Worm (Caenorhabditis elegans) whole organism, mixed stage, embryonic: ENCODE results near the gene mrpl-16.

Source experiments
- M03D4.4 ChIP-seq: sonication (generic microtip); optimal IDR thresholded peaks from 2 replicates; lab custom pipeline; 2017; ENCODE audit warnings: mild to moderate bottlenecking, missing genetic modification characterization, missing compliant biosample characterization
- bed-3 ChIP-seq: fragments of 200-800 bp; sonication (Bioruptor generic); optimal IDR thresholded peaks from 3 replicates; lab custom pipeline; 2018; ENCODE audit warnings: mild to moderate bottlenecking, missing genetic modification characterization, moderate library complexity, missing compliant biosample characterization
- blmp-1 ChIP-seq: fragments of 150-350 bp; optimal IDR thresholded peaks from 2 replicates; lab custom pipeline; 2014; ENCODE audit warnings: missing biosample characterization, missing genetic modification characterization
- ceh-39 ChIP-seq: fragments of 150-350 bp; optimal IDR thresholded peaks from 2 replicates; lab custom pipeline; 2014; ENCODE audit warnings: missing biosample characterization, missing genetic modification characterization
- ceh-43 ChIP-seq: fragments of 200-800 bp; sonication (Bioruptor generic); optimal IDR thresholded peaks from 2 replicates; lab custom pipeline; 2018; ENCODE audit warnings: mild to moderate bottlenecking, missing genetic modification characterization, moderate library complexity, missing compliant biosample characterization
- ceh-83 ChIP-seq: fragments of 200-800 bp; sonication (Bioruptor generic); optimal IDR thresholded peaks from 2 replicates; lab custom pipeline; 2018; ENCODE audit warnings: mild to moderate bottlenecking, missing genetic modification characterization, missing compliant biosample characterization
- ces-1 ChIP-seq: fragments of 150-350 bp; optimal IDR thresholded peaks from 2 replicates; lab custom pipeline; 2014; ENCODE audit warnings: missing biosample characterization, missing genetic modification reagents, missing genetic modification characterization
- cnd-1 ChIP-seq: fragments of 200-800 bp; sonication (Bioruptor generic); optimal IDR thresholded peaks from 2 replicates; lab custom pipeline; 2018; ENCODE audit warnings: mild to moderate bottlenecking, missing genetic modification characterization, missing compliant biosample characterization
- drap-1 ChIP-seq: fragments of 200-800 bp; sonication (Bioruptor generic); optimal IDR thresholded peaks from 3 replicates; lab custom pipeline; 2018; ENCODE audit warnings: mild to moderate bottlenecking, missing genetic modification characterization, missing compliant biosample characterization
- elt-1 ChIP-seq: sonication (generic microtip); optimal IDR thresholded peaks from 2 replicates; lab custom pipeline; 2017; ENCODE audit warnings: missing genetic modification characterization, mild to moderate bottlenecking, missing compliant biosample characterization, antibody characterized with exemption, moderate library complexity, borderline replicate concordance; ENCODE audit not compliant: insufficient read depth
- elt-3 ChIP-seq: fragments of 150-350 bp; optimal IDR thresholded peaks from 2 replicates; lab custom pipeline; 2014; ENCODE audit warnings: missing biosample characterization, missing genetic modification characterization
- flh-1 ChIP-seq: fragments of 200-800 bp; sonication (Bioruptor generic); optimal IDR thresholded peaks from 2 replicates; lab custom pipeline; 2018; ENCODE audit warnings: mild to moderate bottlenecking, missing genetic modification characterization, moderate library complexity, missing compliant biosample characterization
- ham-2 ChIP-seq: fragments of 200-800 bp; sonication (Bioruptor generic); optimal IDR thresholded peaks from 2 replicates; lab custom pipeline; 2018; ENCODE audit warnings: mild to moderate bottlenecking, missing genetic modification characterization, missing compliant biosample characterization
- hlh-1 ChIP-seq: fragments of 150-350 bp; optimal IDR thresholded peaks from 2 replicates; lab custom pipeline; 2014; ENCODE audit warnings: missing biosample characterization, missing genetic modification reagents, missing genetic modification characterization
- lin-13 ChIP-seq: fragments of 150-350 bp; optimal IDR thresholded peaks from 2 replicates; lab custom pipeline; 2014; ENCODE audit warnings: missing biosample characterization, missing genetic modification characterization
- lin-32 ChIP-seq: fragments of 200-800 bp; sonication (Bioruptor generic); optimal IDR thresholded peaks from 2 replicates; lab custom pipeline; 2018; ENCODE audit warnings: mild to moderate bottlenecking, missing genetic modification characterization, missing compliant biosample characterization
- lsy-2 ChIP-seq: fragments of 150-350 bp; optimal IDR thresholded peaks from 2 replicates; lab custom pipeline; 2014; ENCODE audit warnings: missing biosample characterization, missing genetic modification characterization
- mab-5 ChIP-seq: fragments of 150-350 bp; optimal IDR thresholded peaks from 2 replicates; lab custom pipeline; 2014; ENCODE audit warnings: missing biosample characterization, missing genetic modification characterization
- mep-1 ChIP-seq: fragments of 150-350 bp; optimal IDR thresholded peaks from 2 replicates; lab custom pipeline; 2017; ENCODE audit warnings: missing biosample characterization, missing genetic modification reagents, missing genetic modification characterization, inconsistent platforms
- mls-2 ChIP-seq: sonication (generic microtip); optimal IDR thresholded peaks from 2 replicates; lab custom pipeline; 2016; ENCODE audit warnings: mild to moderate bottlenecking, missing genetic modification characterization, moderate library complexity, missing compliant biosample characterization
- nhr-12 ChIP-seq: fragments of 150-350 bp; optimal IDR thresholded peaks from 2 replicates; lab custom pipeline; 2014; ENCODE audit warnings: missing biosample characterization, missing genetic modification characterization
- nhr-2 ChIP-seq: fragments of 150-350 bp; optimal IDR thresholded peaks from 2 replicates; lab custom pipeline; 2014; ENCODE audit warnings: missing biosample characterization, missing genetic modification characterization
- nhr-237 ChIP-seq: fragments of 150-350 bp; optimal IDR thresholded peaks from 2 replicates; lab custom pipeline; 2014; ENCODE audit warnings: missing biosample characterization, missing genetic modification characterization
- nhr-28 ChIP-seq: fragments of 150-350 bp; optimal IDR thresholded peaks from 2 replicates; lab custom pipeline; 2014; ENCODE audit warnings: missing biosample characterization, missing genetic modification characterization
- nhr-76 ChIP-seq: sonication (generic microtip); optimal IDR thresholded peaks from 2 replicates; lab custom pipeline; 2017; ENCODE audit warnings: missing biosample characterization, missing genetic modification characterization
- pha-4 ChIP-seq: fragments of 150-350 bp; optimal IDR thresholded peaks from 2 replicates; lab custom pipeline; 2018; ENCODE audit warnings: missing biosample characterization, missing genetic modification reagents, missing genetic modification characterization
- sem-2 ChIP-seq: fragments of 200-800 bp; sonication (Bioruptor generic); optimal IDR thresholded peaks from 2 replicates; lab custom pipeline; 2018; ENCODE audit warnings: mild to moderate bottlenecking, missing genetic modification characterization, missing compliant biosample characterization
- snpc-4 ChIP-seq: fragments of 150-350 bp; optimal IDR thresholded peaks from 2 replicates; lab custom pipeline; 2014; ENCODE audit warnings: missing biosample characterization, missing genetic modification characterization
- sptf-1 ChIP-seq: sonication (generic microtip); optimal IDR thresholded peaks from 2 replicates; lab custom pipeline; 2017; ENCODE audit warnings: mild to moderate bottlenecking, missing genetic modification characterization, moderate library complexity, missing compliant biosample characterization
- tbx-8 ChIP-seq: fragments of 200-800 bp; sonication (Bioruptor generic); optimal IDR thresholded peaks from 2 replicates; lab custom pipeline; 2018; ENCODE audit warnings: mild to moderate bottlenecking, missing genetic modification characterization, moderate library complexity, missing compliant biosample characterization
- unc-39 ChIP-seq: fragments of 150-350 bp; optimal IDR thresholded peaks from 2 replicates; lab custom pipeline; 2014; ENCODE audit warnings: missing biosample characterization, missing genetic modification characterization
- unc-62 ChIP-seq: fragments of 150-350 bp; optimal IDR thresholded peaks from 2 replicates; lab custom pipeline; 2014; ENCODE audit warnings: missing biosample characterization, missing genetic modification reagents, missing genetic modification characterization
- zip-8 ChIP-seq: fragments of 150-350 bp; optimal IDR thresholded peaks from 2 replicates; lab custom pipeline; 2014; ENCODE audit warnings: missing biosample characterization, missing genetic modification characterization
- ztf-11 ChIP-seq: fragments of 150-350 bp; optimal IDR thresholded peaks from 2 replicates; lab custom pipeline; 2014; ENCODE audit warnings: missing biosample characterization, missing genetic modification characterization

The mrpl-16 gene

DNA sequence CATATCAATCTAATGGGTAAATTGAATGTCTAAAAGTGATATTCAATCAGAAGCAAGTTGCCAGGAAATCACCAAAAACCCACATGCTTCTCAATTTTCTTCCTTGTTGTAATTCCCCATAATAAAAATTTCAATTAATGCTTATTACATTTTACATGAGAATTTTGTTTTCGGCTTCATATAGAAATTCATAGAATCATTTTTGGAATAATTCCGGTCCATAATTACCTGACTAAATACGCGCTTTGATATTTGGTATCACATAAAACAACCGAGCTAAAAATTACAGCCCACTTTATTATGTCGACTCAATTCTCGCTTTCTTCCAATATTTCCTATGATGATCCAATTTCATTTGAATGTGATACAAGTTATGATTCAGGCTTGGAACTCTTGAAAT is 32.3 kb upstream of the mrpl-16 start, which contains the start of gene srg-13:
Gene srg-13, plus strand, starts transcription at position 301 of the 400 bp plus-strand sequence.
- no peak for TF ChIP-seq blmp-1
- no peak for TF ChIP-seq ham-2
- TF ChIP-seq nhr-2 (tag; lab: Kevin White, UChicago): no peak
- no peak for TF ChIP-seq drap-1
- TF ChIP-seq nhr-237 (tag; lab: Kevin White, UChicago): no peak
- no peak for TF ChIP-seq hlh-1 (tag; lab: Kevin White, UChicago)
- no peak for TF ChIP-seq nhr-12 (tag; lab: Kevin White, UChicago)
- no peak for TF ChIP-seq nhr-28 (tag; lab: Kevin White, UChicago)

DNA sequence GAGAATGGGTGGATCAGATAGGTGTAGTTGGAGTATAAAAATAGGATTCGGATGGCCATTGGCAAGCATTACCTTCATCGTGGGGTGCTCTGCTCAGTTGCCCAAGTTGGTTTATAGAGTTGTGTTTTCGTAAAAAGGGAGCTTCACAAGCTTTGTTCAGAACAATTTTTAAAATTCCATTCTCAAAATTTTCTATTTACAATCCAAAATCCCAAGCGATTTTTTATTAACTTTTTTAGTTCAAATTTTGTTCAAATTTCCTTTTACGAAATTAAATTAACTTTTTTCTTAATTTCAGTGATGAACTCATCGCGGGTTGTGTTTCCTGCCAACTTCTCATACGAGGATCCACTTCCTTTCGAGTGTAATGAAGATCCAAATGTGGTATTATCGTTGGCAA is 26.7 kb upstream of the mrpl-16 start, which contains the start of gene srg-10:
Gene srg-10, plus strand, starts transcription at position 301 of the 400 bp plus-strand sequence.
- TF ChIP-seq blmp-1 (no peak), nhr-2 (tag; lab: Kevin White, UChicago) (no peak), nhr-237 (tag; lab: Kevin White, UChicago) (no peak), unc-62 (no peak), snpc-4 (tag; lab: Kevin White, UChicago) (no peak), lin-13 (tag; lab: Kevin White, UChicago) (no peak), sem-2 (GFP tag; lab: Kevin White, UChicago) (no peak), ham-2 (no peak), ztf-11 (tag; lab: Kevin White, UChicago) (no peak), bed-3 (GFP tag; lab: Kevin White, UChicago) (no peak), nhr-12 (tag; lab: Kevin White, UChicago) (no peak), mab-5 (tag; lab: Kevin White, UChicago) (no peak), pha-4 (tag; lab: Kevin White, UChicago) (no peak), ceh-39 (tag; lab: Kevin White, UChicago) (no peak), nhr-76 (tag; lab: Kevin White, UChicago) (no peak), unc-39 (no peak)

- TF ChIP-seq mab-5 (tag; lab: Kevin White, UChicago) (no peak), nhr-237 (tag; lab: Kevin White, UChicago) (no peak), flh-1 (GFP tag; lab: Kevin White, UChicago) (no peak), elt-3 (tag; lab: Kevin White, UChicago) (no peak), ham-2 (no peak)
Measured at ce11 chrIII:4679963-4680484, 24.2 kb upstream of the mrpl-16 start, which contains the start of gene srg-11. Gene srg-11 (plus strand): TSS chrIII:4680013.

DNA sequence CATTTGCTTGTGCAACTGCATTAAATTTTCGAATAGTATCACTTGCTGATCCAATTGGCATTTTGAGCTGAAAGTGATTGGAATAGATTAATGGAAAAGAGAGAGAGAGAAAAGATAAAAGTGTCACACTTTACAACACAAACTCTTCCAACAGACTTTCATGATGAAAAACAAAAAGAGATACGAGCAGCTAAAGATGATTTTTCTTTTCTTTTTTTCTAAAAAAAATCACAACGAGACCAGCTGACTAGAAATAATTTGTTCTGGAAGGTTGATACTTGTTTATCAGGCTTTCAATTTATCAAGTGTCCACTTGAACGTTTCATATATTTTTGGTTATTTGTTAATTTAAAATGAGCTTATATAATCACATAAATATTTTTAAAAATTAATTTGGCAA is 17.1 kb upstream of the mrpl-16 start:
- peak; percentile 60 for TF ChIP-seq unc-62
- no peak for TF ChIP-seq sptf-1 (tag; lab: Kevin White, UChicago)

ce11 chrIII:4688356-4688755 is 15.8 kb upstream of the mrpl-16 start, which contains the start of gene tag-243:
Gene tag-243 (minus strand): TSS chrIII:4688456.
- no peak for TF ChIP-seq mls-2 (tag; lab: Kevin White, UChicago)
- no peak for TF ChIP-seq drap-1
- TF ChIP-seq lin-32 (GFP tag; lab: Kevin White, UChicago): no peak
- no peak for TF ChIP-seq flh-1 (GFP tag; lab: Kevin White, UChicago)
- no peak for TF ChIP-seq ceh-43 (GFP tag; lab: Kevin White, UChicago)
- TF ChIP-seq elt-3 (tag; lab: Kevin White, UChicago): no peak

DNA sequence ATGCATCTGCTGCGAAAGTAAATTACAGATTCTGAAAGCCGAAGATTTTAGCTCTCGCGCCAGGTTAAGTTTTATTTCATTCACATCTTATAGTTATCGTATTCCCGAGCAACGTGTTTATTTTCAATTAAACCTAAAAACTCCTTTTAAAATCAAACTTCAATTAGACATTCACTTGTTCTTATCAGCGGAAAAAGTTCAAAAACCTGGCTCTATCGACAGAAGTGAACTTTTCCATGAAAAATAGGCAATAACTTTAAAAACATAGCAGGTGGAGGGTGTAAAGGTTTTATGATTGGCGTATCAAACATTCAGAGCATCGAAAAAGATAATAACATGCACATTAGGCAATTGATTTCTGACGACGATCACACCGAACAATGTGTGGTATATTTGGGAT is 15.2 kb upstream of the mrpl-16 start, which contains the start of gene ppat-1:
Gene ppat-1, plus strand, starts transcription at position 316 of the 400 bp plus-strand sequence.
- TF ChIP-seq M03D4.4 (tag; lab: Kevin White, UChicago) (no peak), blmp-1 (no peak), elt-3 (tag; lab: Kevin White, UChicago) (no peak), mab-5 (tag; lab: Kevin White, UChicago) (no peak)
- TF ChIP-seq, all 35 proteins: peak for 0

DNA sequence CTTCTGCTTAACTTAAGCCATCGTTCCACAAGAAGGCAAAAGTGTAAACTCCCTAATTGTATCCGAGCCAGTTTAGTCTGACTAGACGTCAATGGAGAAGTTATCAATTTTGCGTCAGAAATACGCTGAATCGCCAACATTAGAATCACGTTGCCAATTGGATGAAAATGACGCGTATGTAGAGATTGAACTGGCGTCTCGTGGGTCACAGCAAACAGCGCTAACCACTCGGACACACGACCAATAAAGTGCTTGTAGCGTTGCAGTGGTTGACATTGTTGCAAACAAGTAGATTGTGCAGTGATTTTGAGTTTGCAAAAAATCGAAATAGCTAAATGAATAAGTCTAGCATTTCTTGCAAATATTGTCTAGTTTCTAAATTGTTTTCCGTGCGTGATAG is 14.6 kb upstream of the mrpl-16 start:
- TF ChIP-seq nhr-237 (tag; lab: Kevin White, UChicago) (no peak), ceh-39 (tag; lab: Kevin White, UChicago) (no peak), ces-1 (GFP tag; lab: Kevin White, UChicago) (no peak), mls-2 (tag; lab: Kevin White, UChicago) (peak; percentile 85), hlh-1 (tag; lab: Kevin White, UChicago) (peak; percentile 30), ceh-43 (GFP tag; lab: Kevin White, UChicago) (peak; percentile 78), lin-32 (GFP tag; lab: Kevin White, UChicago) (peak; percentile 81), tbx-8 (GFP tag; lab: Kevin White, UChicago) (peak; percentile 57), nhr-76 (tag; lab: Kevin White, UChicago) (no peak), mep-1 (tag; lab: Kevin White, UChicago) (peak; percentile 41), lsy-2 (tag; lab: Kevin White, UChicago) (no peak), sptf-1 (tag; lab: Kevin White, UChicago) (peak; percentile 87), flh-1 (GFP tag; lab: Kevin White, UChicago) (peak; percentile 72), ceh-83 (GFP tag; lab: Kevin White, UChicago) (peak; percentile 85), elt-1 (tag; lab: Kevin White, UChicago) (no peak), zip-8 (tag; lab: Kevin White, UChicago) (no peak), nhr-28 (tag; lab: Kevin White, UChicago) (no peak), sem-2 (GFP tag; lab: Kevin White, UChicago) (peak; percentile 78), mab-5 (tag; lab: Kevin White, UChicago) (no peak), pha-4 (tag; lab: Kevin White, UChicago) (peak; percentile 50), ztf-11 (tag; lab: Kevin White, UChicago) (no peak), unc-62 (no peak), ham-2 (peak; percentile 82), cnd-1 (tag; lab: Kevin White, UChicago) (peak; percentile 93), elt-3 (tag; lab: Kevin White, UChicago) (no peak)
